Fruit fly (Drosophila melanogaster): ENCODE measurements around the gene CG8960.
A peak's percentile ranks its signal among the peaks of the same experiment; 100 is the strongest.

The CG8960 gene

dm6 chr3L:2196713-2197112 is at the start of gene CG8960:
TSS of gene CG8960 (plus strand) at chr3L:2197013.
- TF ChIP-seq CG8478 (optimal IDR thresholded peaks at IDR 0.05) (no peak), psq (optimal IDR thresholded peaks at IDR 0.05) (no peak), usp (GFP tag; optimal IDR thresholded peaks at IDR 0.05) (no peak), pan (optimal IDR thresholded peaks at IDR 0.05) (no peak), EcR (GFP tag; optimal IDR thresholded peaks at IDR 0.05) (no peak), Dll (optimal IDR thresholded peaks at IDR 0.05) (no peak)

dm6 chr3L:2147767-2148166 is 49.0 kb upstream of the CG8960 start:
- TF ChIP-seq CG8478 (optimal IDR thresholded peaks at IDR 0.05) (no peak), usp (GFP tag; optimal IDR thresholded peaks at IDR 0.05) (no peak), psq (optimal IDR thresholded peaks at IDR 0.05) (no peak)

dm6 chr3L:2149664-2150063 is 47.1 kb upstream of the CG8960 start:
- TF ChIP-seq EcR (GFP tag; optimal IDR thresholded peaks at IDR 0.05) (no peak), Dll (optimal IDR thresholded peaks at IDR 0.05) (no peak), psq (optimal IDR thresholded peaks at IDR 0.05) (no peak), pan (optimal IDR thresholded peaks at IDR 0.05) (no peak), CG8478 (optimal IDR thresholded peaks at IDR 0.05) (no peak), usp (GFP tag; optimal IDR thresholded peaks at IDR 0.05) (no peak)

- no peak for TF ChIP-seq EcR (GFP tag; optimal IDR thresholded peaks at IDR 0.05)
- peak; percentile 86 for TF ChIP-seq pan (optimal IDR thresholded peaks at IDR 0.05)
Measured at dm6 chr3L:2151588-2152372, 45.0 kb upstream of the CG8960 start, which contains the start of gene zormin. TSS of gene zormin (minus strand) at chr3L:2151700.

dm6 chr3L:2152730-2153129 is 44.1 kb upstream of the CG8960 start:
- TF ChIP-seq Dll (optimal IDR thresholded peaks at IDR 0.05) (no peak), EcR (GFP tag; optimal IDR thresholded peaks at IDR 0.05) (peak in 1 of 2 experiments; percentile 29)

- TF ChIP-seq Dll (optimal IDR thresholded peaks at IDR 0.05) = no peak
- TF ChIP-seq usp (GFP tag; optimal IDR thresholded peaks at IDR 0.05) = no peak
- no peak for TF ChIP-seq CG8478 (optimal IDR thresholded peaks at IDR 0.05)
- TF ChIP-seq psq (optimal IDR thresholded peaks at IDR 0.05) = no peak
- TF ChIP-seq EcR (GFP tag; optimal IDR thresholded peaks at IDR 0.05) = no peak
- no peak for TF ChIP-seq pan (optimal IDR thresholded peaks at IDR 0.05)
Measured at dm6 chr3L:2157427-2157931, 39.3 kb upstream of the CG8960 start.

- TF ChIP-seq EcR (GFP tag; optimal IDR thresholded peaks at IDR 0.05) (no peak), usp (GFP tag; optimal IDR thresholded peaks at IDR 0.05) (no peak), psq (optimal IDR thresholded peaks at IDR 0.05) (no peak), CG8478 (optimal IDR thresholded peaks at IDR 0.05) (no peak), pan (optimal IDR thresholded peaks at IDR 0.05) (no peak), Dll (optimal IDR thresholded peaks at IDR 0.05) (no peak)
Measured at dm6 chr3L:2158689-2159310, 38.0 kb upstream of the CG8960 start.

- no peak for TF ChIP-seq usp (GFP tag; optimal IDR thresholded peaks at IDR 0.05)
- no peak for TF ChIP-seq CG8478 (optimal IDR thresholded peaks at IDR 0.05)
- TF ChIP-seq pan (optimal IDR thresholded peaks at IDR 0.05) = no peak
- no peak for TF ChIP-seq EcR (GFP tag; optimal IDR thresholded peaks at IDR 0.05)
- no peak for TF ChIP-seq Dll (optimal IDR thresholded peaks at IDR 0.05)
- TF ChIP-seq psq (optimal IDR thresholded peaks at IDR 0.05) = no peak
Measured at dm6 chr3L:2159817-2160216, 37.0 kb upstream of the CG8960 start.

dm6 chr3L:2162019-2162418 is 34.8 kb upstream of the CG8960 start:
- no peak for TF ChIP-seq psq (optimal IDR thresholded peaks at IDR 0.05)
- TF ChIP-seq pan (optimal IDR thresholded peaks at IDR 0.05) = no peak
- TF ChIP-seq usp (GFP tag; optimal IDR thresholded peaks at IDR 0.05) = no peak
- TF ChIP-seq CG8478 (optimal IDR thresholded peaks at IDR 0.05) = no peak
- no peak for TF ChIP-seq Dll (optimal IDR thresholded peaks at IDR 0.05)
- TF ChIP-seq EcR (GFP tag; optimal IDR thresholded peaks at IDR 0.05) = no peak

dm6 chr3L:2162623-2163022 is 34.2 kb upstream of the CG8960 start:
- TF ChIP-seq EcR (GFP tag; optimal IDR thresholded peaks at IDR 0.05) = no peak
- no peak for TF ChIP-seq pan (optimal IDR thresholded peaks at IDR 0.05)
- TF ChIP-seq CG8478 (optimal IDR thresholded peaks at IDR 0.05) = no peak
- no peak for TF ChIP-seq Dll (optimal IDR thresholded peaks at IDR 0.05)
- no peak for TF ChIP-seq psq (optimal IDR thresholded peaks at IDR 0.05)
- TF ChIP-seq usp (GFP tag; optimal IDR thresholded peaks at IDR 0.05) = no peak

- TF ChIP-seq EcR (GFP tag; optimal IDR thresholded peaks at IDR 0.05) = no peak
- no peak for TF ChIP-seq psq (optimal IDR thresholded peaks at IDR 0.05)
- no peak for TF ChIP-seq usp (GFP tag; optimal IDR thresholded peaks at IDR 0.05)
- TF ChIP-seq CG8478 (optimal IDR thresholded peaks at IDR 0.05) = no peak
- TF ChIP-seq Dll (optimal IDR thresholded peaks at IDR 0.05) = no peak
- TF ChIP-seq pan (optimal IDR thresholded peaks at IDR 0.05) = no peak
Measured at dm6 chr3L:2163608-2164007, 33.2 kb upstream of the CG8960 start, which contains the start of gene CG15822. TSS of gene CG15822 (minus strand) at chr3L:2163863.

- TF ChIP-seq pan (optimal IDR thresholded peaks at IDR 0.05) = peak; percentile 88
- TF ChIP-seq Dll (optimal IDR thresholded peaks at IDR 0.05) = no peak
- TF ChIP-seq psq (optimal IDR thresholded peaks at IDR 0.05) = no peak
Measured at dm6 chr3L:2164031-2164537, 32.7 kb upstream of the CG8960 start.
